Fruit fly (Drosophila melanogaster): Measurements from ENCODE around the gene CG1544.
A peak's percentile ranks its signal among the peaks of the same experiment; 100 is the strongest.

The CG1544 gene

DNA sequence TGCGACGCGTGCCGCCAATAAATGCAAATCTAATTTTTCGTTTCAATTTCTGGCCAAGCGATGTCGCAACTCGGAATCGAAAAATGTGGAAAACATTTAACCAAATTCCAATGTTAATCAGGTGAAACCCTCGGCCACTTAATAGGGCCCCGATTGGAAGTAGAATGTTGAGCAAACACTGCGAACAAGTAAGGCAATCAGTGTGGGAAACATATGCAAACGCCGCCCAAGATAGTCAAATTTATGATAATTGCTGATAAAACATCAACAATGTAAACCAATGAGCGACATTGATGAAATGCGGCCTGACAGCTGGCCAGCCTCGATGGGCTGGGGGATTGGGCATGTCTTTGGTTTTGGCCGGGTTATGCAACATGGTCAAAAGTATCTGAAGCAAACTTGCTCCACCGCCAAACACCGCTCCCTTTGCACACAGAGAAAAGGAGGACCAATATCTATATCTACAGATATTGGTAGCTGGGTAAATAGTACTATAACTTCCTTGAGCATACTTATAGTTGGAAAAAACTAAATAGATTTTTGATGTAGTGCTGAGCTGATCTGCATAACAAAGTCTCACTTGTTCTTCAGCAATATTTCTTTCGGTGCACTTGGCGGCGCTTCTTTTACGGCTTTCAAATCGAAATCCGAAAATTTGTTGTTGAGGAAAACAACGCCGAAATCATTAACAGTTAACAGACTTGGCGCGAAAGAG is 50.7 kb downstream of the CG1544 start (continued):
- TF ChIP-seq fd102C (GFP tag; optimal IDR thresholded peaks at IDR 0.05): no peak
- peak; percentile 16; the same call in 1 of the 2 replicates for TF ChIP-seq klu (GFP tag; IDR thresholded peaks at IDR 0.05)
- peak; percentile 62; the same call in 1 of the 2 replicates for TF ChIP-seq ranshi (GFP tag; IDR thresholded peaks at IDR 0.05)
- peak; percentile 58 for TF ChIP-seq CG3847 (GFP tag; IDR thresholded peaks at IDR 0.05)
- no peak for TF ChIP-seq Hey (tag; optimal IDR thresholded peaks at IDR 0.05)
- TF ChIP-seq dan (GFP tag; IDR thresholded peaks at IDR 0.05): no peak
- peak; percentile 2 to 85 for TF ChIP-seq Hr51 (GFP tag; optimal IDR thresholded peaks at IDR 0.05)
- no peak for TF ChIP-seq CG10565 (GFP tag; optimal IDR thresholded peaks at IDR 0.05)
- TF ChIP-seq CG34376 (GFP tag; optimal IDR thresholded peaks at IDR 0.05): no peak
- TF ChIP-seq HmgD (GFP tag; optimal IDR thresholded peaks at IDR 0.05): no peak
- peak; percentile 33; the same call in 1 of the 2 replicates for TF ChIP-seq peb (GFP tag; IDR thresholded peaks at IDR 0.05)
- TF ChIP-seq kni (GFP tag; optimal IDR thresholded peaks at IDR 0.05): peak; percentile 46
- peak; percentile 75 for TF ChIP-seq Ssrp (tag; optimal IDR thresholded peaks at IDR 0.05)
- no peak for TF ChIP-seq HLHmδ (GFP tag; optimal IDR thresholded peaks at IDR 0.05)
- TF ChIP-seq kah (GFP tag; optimal IDR thresholded peaks at IDR 0.05): peak; percentile 66
- TF ChIP-seq inv (GFP tag; IDR thresholded peaks at IDR 0.05; ENCODE audit: partially characterized antibody): no peak
- no peak for TF ChIP-seq emc (GFP tag; optimal IDR thresholded peaks at IDR 0.05)
- TF ChIP-seq run (tag; optimal IDR thresholded peaks at IDR 0.05): peak; percentile 60
- no peak for TF ChIP-seq wdn (GFP tag; IDR thresholded peaks at IDR 0.05)
- no peak for TF ChIP-seq pan (optimal IDR thresholded peaks at IDR 0.05)
- TF ChIP-seq pan (GFP tag; optimal IDR thresholded peaks at IDR 0.05 in 1 of 2, IDR thresholded peaks at IDR 0.05 in 1 of 2): peak in 1 of 2 experiments; percentile 85
- TF ChIP-seq Atf3 (GFP tag; optimal IDR thresholded peaks at IDR 0.05): peak; percentile 55
- peak; percentile 45 for TF ChIP-seq her (GFP tag; optimal IDR thresholded peaks at IDR 0.05)
- peak; percentile 17 for TF ChIP-seq tio (GFP tag; optimal IDR thresholded peaks at IDR 0.05)
- no peak for TF ChIP-seq knrl (GFP tag; IDR thresholded peaks at IDR 0.05; ENCODE audit: partially characterized antibody)
- TF ChIP-seq D (optimal IDR thresholded peaks at IDR 0.05): no peak
- peak; percentile 67 for TF ChIP-seq D (GFP tag; optimal IDR thresholded peaks at IDR 0.05)
- TF ChIP-seq tgo (GFP tag; IDR thresholded peaks at IDR 0.05): peak; percentile 81
- peak; percentile 32 for TF ChIP-seq psq (GFP tag; optimal IDR thresholded peaks at IDR 0.05)
- peak; percentile 83 for TF ChIP-seq Mrtf (GFP tag; IDR thresholded peaks at IDR 0.05)
- no peak for TF ChIP-seq mld (GFP tag; IDR thresholded peaks at IDR 0.05; ENCODE audit: partially characterized antibody)
- TF ChIP-seq CG4707 (GFP tag; optimal IDR thresholded peaks at IDR 0.05): peak; percentile 45
- no peak for TF ChIP-seq CG9932 (GFP tag; IDR thresholded peaks at IDR 0.05)
- TF ChIP-seq CG32772 (GFP tag; IDR thresholded peaks at IDR 0.05): peak; percentile 75
- peak; percentile 92 for TF ChIP-seq Ets65A (GFP tag)
- peak; percentile 73 for TF ChIP-seq Sox100B (GFP tag; optimal IDR thresholded peaks at IDR 0.05)
- peak in 1 of 2 experiments; percentile 42 for TF ChIP-seq Hr78 (GFP tag; optimal IDR thresholded peaks at IDR 0.05)
- peak; percentile 54; the same call in 1 of the 3 replicates for TF ChIP-seq CG3726 (GFP tag; IDR thresholded peaks at IDR 0.05)
- TF ChIP-seq Pdp1 (GFP tag; optimal IDR thresholded peaks at IDR 0.05): peak; percentile 56 to 82
- peak; percentile 73 for TF ChIP-seq CG12391 (tag; optimal IDR thresholded peaks at IDR 0.05)
- peak; percentile 82 for TF ChIP-seq CG34422 (GFP tag; IDR thresholded peaks at IDR 0.05)
- TF ChIP-seq abd-A (tag; optimal IDR thresholded peaks at IDR 0.05): peak; percentile 79
- TF ChIP-seq CG5245 (GFP tag; optimal IDR thresholded peaks at IDR 0.05): peak; percentile 76
- no peak for TF ChIP-seq CG17612 (GFP tag; IDR thresholded peaks at IDR 0.05)
- peak; percentile 45 for TF ChIP-seq ems (GFP tag; optimal IDR thresholded peaks at IDR 0.05)
- no peak for TF ChIP-seq pfk (GFP tag; optimal IDR thresholded peaks at IDR 0.05)
- TF ChIP-seq Xrp1 (GFP tag; IDR thresholded peaks at IDR 0.05): peak; percentile 78; the same call in 1 of the 2 replicates
- peak; percentile 83 for TF ChIP-seq CG8924 (tag; optimal IDR thresholded peaks at IDR 0.05)
- no peak for TF ChIP-seq CG16779 (GFP tag; IDR thresholded peaks at IDR 0.05)
